Fruit fly (Drosophila melanogaster) whole organism, prepupa: ENCODE results near the gene Alh.

Experiments
- Blimp-1 ChIP-seq: fragments of 200-800 bp; sonication (Bioruptor generic); optimal IDR thresholded peaks from 3 replicates; lab custom pipeline; 2017; ENCODE audit warnings: missing biosample characterization, missing genetic modification characterization, mild to moderate bottlenecking, moderate library complexity, missing genetic modification reagents
- CG10669 ChIP-seq: fragments of 200-800 bp; sonication (Bioruptor generic); optimal IDR thresholded peaks from 3 replicates; lab custom pipeline; 2018; ENCODE audit warnings: missing biosample characterization, mild to moderate bottlenecking, missing genetic modification characterization, moderate library complexity
- CG11294 ChIP-seq: fragments of 200-800 bp; sonication (Bioruptor generic); IDR thresholded peaks from 2 replicates; pipeline ENCODE4 v1.3.6; 2022; ENCODE audit warnings: missing biosample characterization, missing genetic modification characterization
- CG11902 ChIP-seq: fragments of 200-800 bp; sonication (Bioruptor generic); optimal IDR thresholded peaks from 3 replicates; lab custom pipeline; 2016; ENCODE audit warnings: missing biosample characterization, missing genetic modification characterization
- CG15336 ChIP-seq: fragments of 200-800 bp; sonication (Bioruptor generic); IDR thresholded peaks from 2 replicates; pipeline ENCODE4 v1.3.6; 2022; ENCODE audit warnings: missing biosample characterization, missing genetic modification characterization
- CG1621 ChIP-seq: fragments of 200-800 bp; sonication (Bioruptor generic); optimal IDR thresholded peaks from 3 replicates; lab custom pipeline; 2018; ENCODE audit warnings: missing biosample characterization, mild to moderate bottlenecking, missing genetic modification characterization
- CG31627 ChIP-seq: fragments of 200-800 bp; sonication (Bioruptor generic); optimal IDR thresholded peaks from 3 replicates; lab custom pipeline; 2016; ENCODE audit warnings: missing biosample characterization, missing genetic modification characterization
- CG3919 ChIP-seq: fragments of 200-800 bp; sonication (Bioruptor generic); optimal IDR thresholded peaks from 3 replicates; lab custom pipeline; 2016; ENCODE audit warnings: missing biosample characterization, missing genetic modification characterization
- CG7368 ChIP-seq: fragments of 200-800 bp; sonication (Bioruptor generic); optimal IDR thresholded peaks from 3 replicates; lab custom pipeline; 2016; ENCODE audit warnings: missing biosample characterization, missing genetic modification characterization
- CG8119 ChIP-seq: fragments of 200-800 bp; sonication (Bioruptor generic); IDR thresholded peaks from 3 replicates; pipeline ENCODE4 v1.3.6; 2022; ENCODE audit warnings: missing biosample characterization, missing genetic modification characterization
- CG8319 ChIP-seq: fragments of 200-800 bp; sonication (Bioruptor generic); optimal IDR thresholded peaks from 3 replicates; lab custom pipeline; 2016; ENCODE audit warnings: missing biosample characterization, missing genetic modification characterization
- CG8632 ChIP-seq: fragments of 200-800 bp; sonication (Bioruptor generic); optimal IDR thresholded peaks from 3 replicates; lab custom pipeline; 2016; ENCODE audit warnings: missing biosample characterization, missing genetic modification characterization
- Eip75B ChIP-seq: fragments of 200-800 bp; sonication (Bioruptor generic); optimal IDR thresholded peaks from 3 replicates; lab custom pipeline; 2016; ENCODE audit warnings: missing biosample characterization, missing genetic modification characterization
- Eip78C ChIP-seq: fragments of 200-800 bp; sonication (Bioruptor generic); peaks from one replicate; lab custom pipeline; 2016; ENCODE audit warnings: missing biosample characterization, missing genetic modification characterization
- Ets21C ChIP-seq: fragments of 200-800 bp; sonication (Bioruptor generic); optimal IDR thresholded peaks from 3 replicates; lab custom pipeline; 2016; ENCODE audit warnings: missing biosample characterization, missing genetic modification characterization
- Gug ChIP-seq: fragments of 200-800 bp; sonication (Bioruptor generic); IDR thresholded peaks from 2 replicates; pipeline ENCODE4 v1.3.6; 2022; ENCODE audit warnings: missing biosample characterization, missing genetic modification characterization
- Hr38 ChIP-seq: sonication (Bioruptor generic); optimal IDR thresholded peaks from 2 replicates; lab custom pipeline; 2016; ENCODE audit warnings: missing biosample characterization, missing genetic modification characterization
- Hr39 ChIP-seq: fragments of 200-800 bp; sonication (Bioruptor generic); optimal IDR thresholded peaks from 2 replicates; lab custom pipeline; 2016; ENCODE audit warnings: missing biosample characterization, missing genetic modification characterization
- Lpt ChIP-seq: fragments of 200-800 bp; sonication (Bioruptor generic); optimal IDR thresholded peaks from 3 replicates; lab custom pipeline; 2016; ENCODE audit warnings: missing biosample characterization, missing genetic modification characterization
- Met ChIP-seq: fragments of 200-800 bp; sonication (Bioruptor generic); optimal IDR thresholded peaks from 3 replicates; lab custom pipeline; 2016; ENCODE audit warnings: missing biosample characterization, missing genetic modification characterization
- OdsH ChIP-seq: fragments of 200-800 bp; sonication (Bioruptor generic); optimal IDR thresholded peaks from 3 replicates; lab custom pipeline; 2016; ENCODE audit warnings: missing biosample characterization, missing genetic modification characterization
- Smox ChIP-seq: fragments of 200-800 bp; sonication (Bioruptor generic); optimal IDR thresholded peaks from 3 replicates; lab custom pipeline; 2016; ENCODE audit warnings: missing biosample characterization, missing genetic modification characterization
- Sox102F ChIP-seq: fragments of 200-800 bp; sonication (Bioruptor generic); optimal IDR thresholded peaks from 2 replicates; lab custom pipeline; 2016; ENCODE audit warnings: missing biosample characterization, mild to moderate bottlenecking, missing genetic modification characterization
- Sox14 ChIP-seq: fragments of 200-800 bp; sonication (Bioruptor generic); optimal IDR thresholded peaks from 3 replicates; lab custom pipeline; 2016; ENCODE audit warnings: missing biosample characterization, missing genetic modification characterization
- Sox15 ChIP-seq: fragments of 200-800 bp; sonication (Bioruptor generic); optimal IDR thresholded peaks from 3 replicates; lab custom pipeline; 2016; ENCODE audit warnings: missing biosample characterization, missing genetic modification characterization
- achi ChIP-seq: fragments of 200-800 bp; sonication (Bioruptor generic); optimal IDR thresholded peaks from 3 replicates; lab custom pipeline; 2016; ENCODE audit warnings: missing biosample characterization, missing genetic modification characterization
- cyc ChIP-seq: fragments of 200-800 bp; sonication (Bioruptor generic); optimal IDR thresholded peaks from 3 replicates; lab custom pipeline; 2016; ENCODE audit warnings: missing biosample characterization, missing genetic modification characterization
- eg ChIP-seq: fragments of 200-800 bp; sonication (Bioruptor generic); IDR thresholded peaks from 3 replicates; pipeline ENCODE4 v1.3.6; 2022; ENCODE audit warnings: missing biosample characterization, missing genetic modification characterization
- fd59A ChIP-seq: fragments of 200-800 bp; sonication (Bioruptor generic); optimal IDR thresholded peaks from 2 replicates; lab custom pipeline; 2017; ENCODE audit warnings: missing biosample characterization, mild to moderate bottlenecking, missing genetic modification characterization, missing genetic modification reagents
- fd85E ChIP-seq: fragments of 200-800 bp; sonication (Bioruptor generic); optimal IDR thresholded peaks from 3 replicates; lab custom pipeline; 2016; ENCODE audit warnings: missing biosample characterization, missing genetic modification characterization
- net ChIP-seq: fragments of 200-800 bp; sonication (Bioruptor generic); optimal IDR thresholded peaks from 3 replicates; lab custom pipeline; 2016; ENCODE audit warnings: missing biosample characterization, missing genetic modification characterization
- pdm3 ChIP-seq: fragments of 200-800 bp; sonication (Bioruptor generic); optimal IDR thresholded peaks from 3 replicates; lab custom pipeline; 2016; ENCODE audit warnings: missing biosample characterization, missing genetic modification characterization
- salr ChIP-seq, 2 experiments: fragments of 200-800 bp; sonication (Bioruptor generic); optimal IDR thresholded peaks; 3 replicates each; lab custom pipeline; 2016 to 2018; ENCODE audit warnings: missing biosample characterization in 2 of 2, missing genetic modification characterization in 2 of 2, mild to moderate bottlenecking in 1 of 2
- spab ChIP-seq: fragments of 200-800 bp; sonication (Bioruptor generic); optimal IDR thresholded peaks from 2 replicates; lab custom pipeline; 2017; ENCODE audit warnings: missing biosample characterization, mild to moderate bottlenecking, missing genetic modification characterization, missing genetic modification reagents
- ss ChIP-seq, 2 experiments: fragments of 200-800 bp; sonication (Bioruptor generic); optimal IDR thresholded peaks; 2 replicates in 1 of 2; 3 replicates in 1 of 2; lab custom pipeline; 2017 to 2018; ENCODE audit warnings: mild to moderate bottlenecking in 2 of 2, missing biosample characterization in 2 of 2, missing genetic modification characterization in 2 of 2, moderate library complexity in 1 of 2
- svp ChIP-seq: fragments of 200-800 bp; sonication (Bioruptor generic); peaks from one replicate; lab custom pipeline; 2016; ENCODE audit warnings: missing biosample characterization, missing genetic modification characterization
- topi ChIP-seq: fragments of 200-800 bp; sonication (Bioruptor generic); optimal IDR thresholded peaks from 3 replicates; lab custom pipeline; 2016; ENCODE audit warnings: missing biosample characterization, missing genetic modification characterization
- vri ChIP-seq: fragments of 200-800 bp; sonication (Bioruptor generic); optimal IDR thresholded peaks from 3 replicates; lab custom pipeline; 2016; ENCODE audit warnings: missing biosample characterization, mild to moderate bottlenecking, missing genetic modification characterization

The Alh gene

DNA sequence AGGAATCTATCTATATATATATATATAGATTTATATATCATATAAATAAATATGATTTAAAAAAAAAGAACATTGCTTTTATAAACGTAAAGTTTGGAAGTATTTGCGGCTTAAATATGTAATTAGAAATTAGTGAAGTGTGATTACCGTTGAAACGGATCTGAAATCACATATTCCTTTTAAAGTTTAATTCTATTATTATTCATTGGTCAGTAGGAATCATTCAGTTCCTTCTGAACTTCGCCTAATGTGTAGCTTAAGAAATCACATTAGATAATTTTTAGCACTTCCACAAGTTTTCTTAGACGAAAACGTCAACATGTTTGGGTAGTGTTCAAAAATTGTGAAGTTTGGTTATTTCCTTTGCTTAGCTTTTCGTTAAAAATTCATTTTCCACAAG lies 63.5 kb downstream of the Alh start, which contains the start of gene djl:
Gene djl, plus strand, starts transcription at position 301 of the 400 bp plus-strand sequence.
- TF ChIP-seq CG15336 (GFP tag; lab: Robert Waterston, UW) (no peak), Hr38 (GFP tag; lab: Kevin White, UChicago) (no peak), Smox (GFP tag; lab: Kevin White, UChicago) (no peak), CG11902 (GFP tag; lab: Kevin White, UChicago) (no peak), eg (GFP tag; lab: Robert Waterston, UW) (no peak), net (GFP tag; lab: Kevin White, UChicago) (no peak), cyc (GFP tag; lab: Kevin White, UChicago) (no peak), Eip75B (GFP tag; lab: Kevin White, UChicago) (no peak), CG8319 (no peak), Sox15 (GFP tag; lab: Kevin White, UChicago) (no peak), CG11294 (GFP tag; lab: Robert Waterston, UW) (no peak), CG8119 (no peak), OdsH (GFP tag; lab: Kevin White, UChicago) (no peak), svp (no peak)

DNA sequence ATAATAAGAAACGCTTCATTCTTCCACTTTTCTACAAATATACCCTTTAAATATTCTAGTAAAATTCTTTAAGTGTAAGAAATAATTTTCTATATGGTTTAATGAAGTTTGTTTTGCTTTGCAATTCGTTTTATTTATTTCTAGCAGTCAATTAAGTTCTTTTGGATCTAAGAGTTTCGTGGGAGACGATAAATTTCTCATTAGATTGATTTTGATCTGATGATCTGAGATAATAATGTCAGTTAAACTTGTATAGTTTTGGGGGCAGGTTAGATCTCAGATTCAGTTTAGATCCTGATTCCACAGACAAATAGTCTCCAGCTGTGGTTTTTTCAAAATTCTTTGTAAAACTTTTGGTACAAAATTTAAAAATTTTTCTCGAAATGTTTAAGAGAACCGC lies 65.0 kb downstream of the Alh start, which contains the start of gene dj:
Gene dj, plus strand, starts transcription at position 301 of the 400 bp plus-strand sequence.
- no peak for TF ChIP-seq fd59A (GFP tag; lab: Kevin White, UChicago)
- no peak for TF ChIP-seq CG11294 (GFP tag; lab: Robert Waterston, UW)
- no peak for TF ChIP-seq CG1621 (tag; lab: Kevin White, UChicago)
- TF ChIP-seq ss (GFP tag; optimal IDR thresholded peaks at IDR 0.05; lab: Kevin White, UChicago) = no peak
- TF ChIP-seq salr (GFP tag; optimal IDR thresholded peaks at IDR 0.05; lab: Kevin White, UChicago) = no peak
- no peak for TF ChIP-seq CG31627 (GFP tag; lab: Kevin White, UChicago)
- no peak for TF ChIP-seq Hr38 (GFP tag; lab: Kevin White, UChicago)
- no peak for TF ChIP-seq topi (GFP tag; lab: Kevin White, UChicago)
- no peak for TF ChIP-seq CG8119
- no peak for TF ChIP-seq pdm3 (GFP tag; lab: Kevin White, UChicago)
- TF ChIP-seq, all 60 proteins: peak for 0

DNA sequence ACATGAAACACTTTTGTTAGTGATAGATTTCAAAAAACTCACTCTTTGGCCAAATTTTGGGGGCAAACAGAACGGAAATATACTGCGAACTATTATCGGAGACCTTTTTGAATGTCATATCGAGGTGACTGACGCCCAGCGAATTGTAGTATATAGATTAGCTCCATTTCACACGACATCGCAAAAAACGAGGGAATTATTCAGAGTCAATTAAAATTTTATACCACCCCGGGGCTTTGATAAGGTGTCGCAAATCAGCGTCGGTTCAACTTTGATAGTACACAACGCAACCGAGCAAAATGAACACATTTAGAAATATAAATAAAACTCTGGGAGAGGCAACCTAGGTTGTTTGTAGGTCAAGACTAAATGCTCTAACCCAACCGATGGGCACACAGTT lies 66.0 kb downstream of the Alh start:
- no peak for TF ChIP-seq CG31627 (GFP tag; lab: Kevin White, UChicago)
- peak; percentile 86 for TF ChIP-seq svp
- TF ChIP-seq CG1621 (tag; lab: Kevin White, UChicago) = no peak
- no peak for TF ChIP-seq spab (GFP tag; lab: Kevin White, UChicago)

DNA sequence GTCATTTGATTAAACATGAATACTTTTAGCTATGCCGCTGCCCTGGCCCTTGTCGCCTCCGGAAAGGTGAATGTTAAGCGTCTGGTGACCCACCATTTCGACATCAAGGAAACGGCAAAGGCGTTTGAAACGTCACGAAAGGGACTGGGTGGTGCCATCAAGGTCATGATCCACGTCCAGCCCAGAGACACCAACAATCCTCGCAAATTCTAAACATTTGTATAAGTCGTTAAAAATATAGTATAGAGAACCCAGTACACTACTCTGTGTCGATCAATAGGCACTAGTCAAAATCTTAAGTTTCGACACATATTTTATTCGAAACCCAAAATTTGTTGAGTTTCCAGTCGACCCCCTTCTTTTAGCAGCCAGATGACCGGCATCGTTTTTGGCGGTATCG lies 69.7 kb downstream of the Alh start, which contains the start of gene CG1979:
Gene CG1979, plus strand, starts transcription at position 301 of the 400 bp plus-strand sequence.
- no peak for TF ChIP-seq Hr39 (GFP tag; lab: Kevin White, UChicago)
- no peak for TF ChIP-seq Gug (GFP tag; lab: Robert Waterston, UW)
- TF ChIP-seq vri = no peak
- no peak for TF ChIP-seq svp
- no peak for TF ChIP-seq Eip78C (GFP tag; lab: Kevin White, UChicago)
- no peak for TF ChIP-seq CG10669 (GFP tag; lab: Kevin White, UChicago)
- TF ChIP-seq Lpt (GFP tag; lab: Kevin White, UChicago) = no peak
- no peak for TF ChIP-seq achi (GFP tag; lab: Kevin White, UChicago)
- TF ChIP-seq, all 60 proteins: peak for 0

DNA sequence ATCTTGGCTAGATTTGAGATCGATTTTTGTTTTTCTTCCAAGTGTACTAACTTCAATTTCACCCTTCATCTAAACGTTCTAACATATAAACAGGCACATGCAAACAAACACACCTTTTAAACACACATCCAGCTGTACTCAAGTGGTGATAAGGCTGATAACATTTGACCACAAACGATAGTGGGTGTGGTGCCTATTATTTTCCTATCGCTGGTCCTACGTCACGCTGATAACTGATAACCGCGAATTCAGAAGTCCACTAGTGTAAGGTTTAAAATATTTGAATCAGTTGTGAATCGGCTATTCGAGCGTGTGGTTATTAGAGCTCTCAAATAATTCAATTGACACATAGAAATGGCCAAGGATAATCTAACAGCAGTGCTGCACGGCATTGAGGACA lies 71.7 kb downstream of the Alh start, which contains the start of gene Sodh1:
Gene Sodh1, plus strand, starts transcription at position 94 of the 400 bp plus-strand sequence.
- TF ChIP-seq Ets21C (GFP tag; lab: Kevin White, UChicago) = no peak
- TF ChIP-seq Blimp-1 (GFP tag; lab: Kevin White, UChicago) = no peak
- no peak for TF ChIP-seq Sox15 (GFP tag; lab: Kevin White, UChicago)
- TF ChIP-seq CG8632 (GFP tag; lab: Kevin White, UChicago) = no peak
- no peak for TF ChIP-seq Sox102F (GFP tag; lab: Kevin White, UChicago)
- TF ChIP-seq Met (GFP tag; lab: Kevin White, UChicago) = no peak
- TF ChIP-seq Hr38 (GFP tag; lab: Kevin White, UChicago) = no peak
- no peak for TF ChIP-seq CG7368
- TF ChIP-seq fd85E = no peak
- no peak for TF ChIP-seq pdm3 (GFP tag; lab: Kevin White, UChicago)
- no peak for TF ChIP-seq CG1621 (tag; lab: Kevin White, UChicago)
- no peak for TF ChIP-seq CG8119
- no peak for TF ChIP-seq Gug (GFP tag; lab: Robert Waterston, UW)
- no peak for TF ChIP-seq Sox14 (GFP tag; lab: Kevin White, UChicago)
- no peak for TF ChIP-seq CG3919
- TF ChIP-seq, all 60 proteins: peak for 0
